Fruit fly (Drosophila melanogaster) S2 (cell line): ENCODE measurements around the gene CG10226.

ENCODE experiments used
- CG8478 ChIP-seq: fragments of >200 bp; optimal IDR thresholded peaks from 2 replicates; lab custom pipeline; 2018
- CTCF ChIP-seq, 2 experiments: fragments of >200 bp; optimal IDR thresholded peaks; 2 replicates each; lab custom pipeline; 2018

DNA sequence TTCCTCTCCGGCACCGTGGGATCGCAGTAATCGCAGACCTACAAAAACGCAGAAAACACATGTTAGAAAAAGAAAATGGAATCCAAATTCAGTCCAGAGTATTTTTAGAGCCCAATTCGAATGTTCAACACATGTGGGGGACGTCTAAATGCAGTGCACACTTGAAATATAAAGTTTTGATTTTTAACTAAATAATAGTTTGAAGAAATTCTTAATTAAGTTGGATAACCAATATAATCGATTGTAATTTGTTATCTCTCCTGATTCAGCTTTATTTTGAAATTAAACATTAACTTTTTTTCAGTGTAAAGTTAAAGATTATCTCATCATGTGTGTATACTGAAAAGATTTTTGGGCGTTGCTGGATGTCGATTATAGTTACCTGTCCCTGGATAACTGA lies 22.7 kb downstream of the CG10226 start:
- TF ChIP-seq CTCF (optimal IDR thresholded peaks at IDR 0.05; lab: Kevin White, UChicago) (no peak), CG8478 (lab: Kevin White, UChicago) (no peak)
